Fruit fly (Drosophila melanogaster): ENCODE results near the gene AOX4.

The AOX4 gene

DNA sequence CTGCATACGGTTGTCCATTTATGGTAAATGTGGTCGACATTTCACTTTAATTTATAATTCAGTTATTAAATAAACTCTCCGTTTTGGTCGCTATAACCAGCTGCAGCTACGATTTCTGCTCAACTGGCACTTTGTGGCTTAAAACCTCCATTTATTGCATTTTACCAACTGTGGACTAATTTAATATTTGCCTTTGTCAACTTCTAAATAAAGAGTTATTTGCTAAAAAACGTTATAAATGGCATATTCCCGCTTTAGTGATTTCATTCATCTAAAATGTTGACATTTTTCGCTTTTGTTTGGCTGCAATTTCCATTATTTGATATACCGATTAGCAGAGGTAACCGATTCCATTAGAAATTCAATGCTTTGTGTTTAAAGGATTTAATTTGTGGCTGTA, at the start of gene AOX4:
Gene AOX4, minus strand, starts transcription at position 101 of the 400 bp plus-strand sequence.
- TF ChIP-seq Sin3A (optimal IDR thresholded peaks at IDR 0.05) (no peak), psq (optimal IDR thresholded peaks at IDR 0.05) (no peak), Myc (optimal IDR thresholded peaks at IDR 0.05) (no peak), ttk (optimal IDR thresholded peaks at IDR 0.05) (no peak), insv (optimal IDR thresholded peaks at IDR 0.05) (no peak), h (optimal IDR thresholded peaks at IDR 0.05) (no peak)

DNA sequence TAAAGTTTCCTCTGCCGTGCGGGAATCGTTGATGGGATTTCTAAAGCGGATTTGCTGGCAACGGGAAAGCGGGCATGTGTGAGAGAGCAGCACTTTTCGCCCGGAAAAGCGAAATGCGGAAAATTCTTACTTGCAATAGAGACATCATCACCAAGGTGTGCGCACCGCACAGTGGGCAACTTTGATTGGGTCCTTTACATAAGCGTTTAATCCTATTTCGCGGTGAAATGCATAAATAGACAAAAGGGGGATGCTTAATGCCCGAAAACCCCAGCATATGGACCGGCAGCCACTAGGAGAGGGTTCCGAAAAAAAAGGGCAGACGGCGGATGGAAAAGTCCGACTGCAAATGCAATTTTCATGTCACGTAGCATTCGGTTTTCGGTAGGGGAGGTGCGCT, 47.5 kb upstream of the AOX4 start:
- TF ChIP-seq ttk (optimal IDR thresholded peaks at IDR 0.05) (no peak), Sin3A (optimal IDR thresholded peaks at IDR 0.05) (no peak), insv (optimal IDR thresholded peaks at IDR 0.05) (no peak), psq (optimal IDR thresholded peaks at IDR 0.05) (no peak), Myc (optimal IDR thresholded peaks at IDR 0.05) (no peak), h (optimal IDR thresholded peaks at IDR 0.05) (no peak)

DNA sequence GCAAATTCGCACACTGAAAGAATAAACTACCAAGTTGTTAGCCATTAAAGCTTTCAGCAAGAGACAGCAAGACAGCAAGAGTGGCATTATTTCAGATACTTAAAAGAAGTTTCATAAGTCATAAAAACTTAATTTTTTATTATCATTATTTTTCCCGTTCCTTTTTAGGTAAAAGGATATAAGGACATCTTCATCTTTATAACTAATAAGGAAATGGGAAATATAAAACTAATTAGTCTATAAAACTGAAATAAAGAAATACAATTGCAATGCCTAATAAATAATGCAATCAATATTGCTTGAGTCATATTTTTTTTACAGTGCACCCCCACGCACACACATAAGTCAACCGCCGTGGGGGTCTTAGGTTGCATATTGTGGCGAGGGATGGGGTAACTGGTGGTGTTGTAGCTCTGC, 43.4 kb upstream of the AOX4 start:
- TF ChIP-seq psq (optimal IDR thresholded peaks at IDR 0.05) (no peak), h (optimal IDR thresholded peaks at IDR 0.05) (no peak), ttk (optimal IDR thresholded peaks at IDR 0.05) (no peak), insv (optimal IDR thresholded peaks at IDR 0.05) (no peak), Myc (optimal IDR thresholded peaks at IDR 0.05) (no peak), Sin3A (optimal IDR thresholded peaks at IDR 0.05) (no peak)

DNA sequence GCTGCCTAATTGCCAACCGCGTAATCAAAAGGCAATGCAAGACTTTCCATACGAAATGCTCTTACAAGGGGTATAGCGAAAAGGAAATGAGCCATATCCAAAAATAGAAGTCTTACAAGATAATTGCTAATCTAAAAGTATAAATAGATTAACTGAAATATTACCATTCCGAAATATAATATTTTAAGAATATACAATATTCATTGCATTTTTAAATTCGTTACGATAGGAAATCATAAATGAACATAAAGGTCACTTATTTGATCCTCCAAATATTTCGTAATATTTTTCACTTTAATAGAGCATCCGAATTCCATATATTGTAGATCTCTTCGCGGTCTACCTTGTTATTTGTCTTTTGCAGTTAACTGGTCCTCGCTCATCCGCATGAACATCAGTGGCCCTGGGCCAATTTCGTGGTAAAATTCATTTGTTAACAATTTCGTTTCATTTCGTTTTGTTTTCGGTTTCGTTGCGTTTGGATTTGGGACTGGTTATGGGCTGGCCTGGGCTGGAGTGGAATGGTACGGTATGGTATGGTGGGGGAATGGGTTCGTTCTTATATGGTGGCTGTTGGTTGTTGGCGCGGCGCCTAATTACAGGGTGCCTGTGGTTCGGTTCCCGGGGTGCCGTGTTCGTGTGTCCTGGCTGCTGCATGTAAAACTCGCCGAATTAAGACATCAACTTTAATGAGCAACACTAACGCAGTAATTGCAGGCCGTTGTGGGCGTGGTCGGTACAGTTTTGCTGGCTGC, 36.1 kb upstream of the AOX4 start:
- TF ChIP-seq psq (optimal IDR thresholded peaks at IDR 0.05) (no peak), Sin3A (optimal IDR thresholded peaks at IDR 0.05) (no peak), h (optimal IDR thresholded peaks at IDR 0.05) (no peak), ttk (optimal IDR thresholded peaks at IDR 0.05) (no peak), insv (optimal IDR thresholded peaks at IDR 0.05) (no peak), Myc (optimal IDR thresholded peaks at IDR 0.05) (no peak)

DNA sequence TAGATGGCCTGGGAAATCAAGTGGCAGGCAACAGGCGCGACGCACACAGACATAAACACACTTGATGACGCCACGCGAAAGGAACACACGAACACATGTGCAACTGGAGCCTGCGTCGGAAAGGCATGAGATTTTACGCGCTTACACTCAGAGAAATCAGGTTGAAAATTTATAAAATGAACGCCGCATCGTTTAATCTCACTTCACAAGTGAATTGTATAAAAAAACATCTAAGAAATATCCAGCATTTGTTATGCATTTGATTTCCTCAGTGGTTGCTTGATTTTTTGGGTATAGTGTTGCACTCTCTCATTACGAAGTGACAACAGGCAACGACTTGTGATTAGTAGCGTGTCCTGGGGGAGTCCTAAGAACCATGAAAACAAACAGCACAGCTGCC, 34.9 kb upstream of the AOX4 start:
- TF ChIP-seq ttk (optimal IDR thresholded peaks at IDR 0.05) (no peak), psq (optimal IDR thresholded peaks at IDR 0.05) (no peak), h (optimal IDR thresholded peaks at IDR 0.05) (no peak), insv (optimal IDR thresholded peaks at IDR 0.05) (no peak), Myc (optimal IDR thresholded peaks at IDR 0.05) (no peak), Sin3A (optimal IDR thresholded peaks at IDR 0.05) (no peak)

DNA sequence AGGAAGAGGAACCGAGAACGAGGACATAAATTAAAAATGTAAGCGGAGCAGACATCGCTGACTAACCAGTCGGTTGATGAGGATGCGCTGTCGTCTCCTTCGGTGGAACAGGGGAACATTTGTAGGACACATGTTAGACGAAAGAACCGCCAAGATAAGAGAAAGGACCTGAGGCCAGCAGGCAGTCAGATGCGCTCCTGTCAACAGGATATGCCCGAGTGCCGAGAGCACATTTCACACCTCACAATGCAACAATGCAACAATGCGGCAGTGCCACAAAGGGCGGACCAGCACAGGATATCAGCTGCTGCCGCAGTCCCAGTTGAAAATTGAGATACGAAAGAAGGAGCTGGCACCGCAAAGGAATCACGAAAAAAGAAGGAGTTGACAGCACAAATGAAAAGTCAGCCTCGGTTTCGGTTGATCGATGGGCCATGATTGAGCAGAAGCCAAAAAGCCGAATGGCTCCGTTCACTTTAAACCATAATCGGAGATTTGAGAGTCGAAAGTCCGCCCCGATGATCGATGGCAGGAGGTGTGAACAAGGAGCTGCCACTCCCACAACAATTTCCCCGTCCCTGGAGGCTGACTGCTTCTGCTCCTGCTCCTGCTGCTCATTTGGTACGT, 32.0 kb upstream of the AOX4 start:
- TF ChIP-seq insv (optimal IDR thresholded peaks at IDR 0.05) (no peak), psq (optimal IDR thresholded peaks at IDR 0.05) (no peak), Myc (optimal IDR thresholded peaks at IDR 0.05) (no peak), ttk (optimal IDR thresholded peaks at IDR 0.05) (no peak), h (optimal IDR thresholded peaks at IDR 0.05) (no peak), Sin3A (optimal IDR thresholded peaks at IDR 0.05) (no peak)

DNA sequence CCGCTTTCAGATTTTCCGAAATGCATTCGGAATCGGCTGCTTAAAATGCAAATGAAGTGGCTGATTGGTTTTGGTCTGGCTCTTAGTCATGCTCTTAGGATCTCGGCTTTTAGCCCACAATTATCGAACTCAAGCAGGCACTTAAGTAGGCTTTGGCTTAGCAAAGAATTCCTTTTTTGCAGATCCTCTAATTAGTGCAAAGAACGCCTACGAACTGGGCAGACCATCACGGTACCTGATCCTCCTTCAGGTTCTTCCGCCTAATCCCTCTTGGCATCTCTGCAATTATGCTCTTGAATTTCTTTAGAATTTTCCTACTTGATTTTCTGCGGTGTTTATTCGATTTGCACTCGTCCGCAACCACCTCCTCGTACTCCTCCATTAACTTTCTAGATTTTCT, 30.8 kb upstream of the AOX4 start:
- TF ChIP-seq psq (optimal IDR thresholded peaks at IDR 0.05) (no peak), Myc (optimal IDR thresholded peaks at IDR 0.05) (no peak), h (optimal IDR thresholded peaks at IDR 0.05) (no peak), Sin3A (optimal IDR thresholded peaks at IDR 0.05) (no peak)

DNA sequence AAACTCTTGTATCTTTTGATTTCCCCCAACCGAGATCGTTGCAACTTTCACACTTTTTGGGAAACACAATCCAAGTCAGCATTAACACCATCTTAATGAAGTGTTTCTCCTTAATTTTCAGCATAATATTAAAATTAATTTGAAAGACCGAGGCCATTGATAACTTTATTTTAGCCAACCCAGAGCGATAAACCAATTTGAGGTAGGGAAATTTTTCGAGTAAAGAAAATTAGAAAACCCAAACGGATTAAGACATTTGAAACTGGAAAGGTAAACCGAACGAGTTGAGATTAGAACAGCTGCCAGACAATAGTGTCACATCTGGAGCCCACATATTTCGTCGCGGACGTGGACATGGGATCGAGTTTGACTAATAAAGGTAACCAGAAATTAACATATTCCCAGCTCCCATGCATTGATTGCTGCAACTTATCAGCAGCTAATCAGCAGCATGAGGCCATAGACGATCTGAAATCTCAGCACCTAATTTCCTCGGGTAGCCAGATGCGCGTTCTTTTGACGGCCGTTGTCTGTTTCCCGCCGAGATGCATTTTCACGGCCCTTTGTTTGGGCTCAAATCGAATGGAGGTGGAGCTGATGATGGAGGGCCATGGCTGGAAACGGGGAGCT, 30.0 kb upstream of the AOX4 start:
- no peak for TF ChIP-seq Sin3A (optimal IDR thresholded peaks at IDR 0.05)
- no peak for TF ChIP-seq ttk (optimal IDR thresholded peaks at IDR 0.05)
- no peak for TF ChIP-seq Myc (optimal IDR thresholded peaks at IDR 0.05)
- no peak for TF ChIP-seq psq (optimal IDR thresholded peaks at IDR 0.05)
- TF ChIP-seq insv (optimal IDR thresholded peaks at IDR 0.05): no peak
- no peak for TF ChIP-seq h (optimal IDR thresholded peaks at IDR 0.05)

DNA sequence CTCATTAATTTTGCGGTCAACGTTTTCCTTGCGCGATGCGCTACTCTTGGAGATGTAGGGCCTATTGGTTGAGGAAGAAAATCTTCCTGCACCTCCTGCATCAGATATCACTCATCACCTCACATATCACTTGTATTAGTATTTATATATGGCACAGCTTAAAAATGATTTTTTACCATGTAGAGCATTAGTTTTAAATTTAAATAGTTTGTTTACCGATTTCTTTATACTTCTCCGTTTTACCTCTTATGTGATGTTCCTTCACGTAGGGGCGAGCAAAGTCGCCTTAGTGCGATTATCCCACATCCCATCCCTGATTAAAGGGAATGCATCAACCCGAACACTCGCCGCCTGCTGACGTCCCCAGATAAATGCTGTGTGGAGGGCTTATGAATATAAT, 28.1 kb upstream of the AOX4 start:
- TF ChIP-seq h (optimal IDR thresholded peaks at IDR 0.05) (no peak), ttk (optimal IDR thresholded peaks at IDR 0.05) (no peak), psq (optimal IDR thresholded peaks at IDR 0.05) (no peak), Myc (optimal IDR thresholded peaks at IDR 0.05) (no peak), Sin3A (optimal IDR thresholded peaks at IDR 0.05) (no peak), insv (optimal IDR thresholded peaks at IDR 0.05) (no peak)

DNA sequence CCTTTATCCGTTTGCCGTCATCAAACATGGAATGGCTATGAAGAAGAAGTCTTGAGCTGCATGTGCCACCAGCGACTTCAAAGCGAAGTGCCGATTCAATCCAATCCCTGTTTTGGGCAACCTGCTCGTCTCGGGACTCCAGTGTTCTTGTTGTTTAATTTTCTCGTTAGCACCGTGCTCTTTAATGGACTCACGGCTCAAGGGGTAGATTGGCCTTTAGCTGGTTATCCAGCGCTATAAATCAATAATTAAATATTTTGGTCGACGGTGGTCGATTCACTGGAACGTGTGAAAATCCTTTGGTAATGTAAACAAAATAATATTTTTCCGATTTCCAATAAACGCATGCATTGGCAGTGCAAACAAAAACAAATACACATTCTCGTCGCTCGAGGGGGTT, 27.1 kb upstream of the AOX4 start:
- no peak for TF ChIP-seq Myc (optimal IDR thresholded peaks at IDR 0.05)
- no peak for TF ChIP-seq ttk (optimal IDR thresholded peaks at IDR 0.05)
- no peak for TF ChIP-seq insv (optimal IDR thresholded peaks at IDR 0.05)
- no peak for TF ChIP-seq h (optimal IDR thresholded peaks at IDR 0.05)
- no peak for TF ChIP-seq Sin3A (optimal IDR thresholded peaks at IDR 0.05)
- TF ChIP-seq psq (optimal IDR thresholded peaks at IDR 0.05): no peak

DNA sequence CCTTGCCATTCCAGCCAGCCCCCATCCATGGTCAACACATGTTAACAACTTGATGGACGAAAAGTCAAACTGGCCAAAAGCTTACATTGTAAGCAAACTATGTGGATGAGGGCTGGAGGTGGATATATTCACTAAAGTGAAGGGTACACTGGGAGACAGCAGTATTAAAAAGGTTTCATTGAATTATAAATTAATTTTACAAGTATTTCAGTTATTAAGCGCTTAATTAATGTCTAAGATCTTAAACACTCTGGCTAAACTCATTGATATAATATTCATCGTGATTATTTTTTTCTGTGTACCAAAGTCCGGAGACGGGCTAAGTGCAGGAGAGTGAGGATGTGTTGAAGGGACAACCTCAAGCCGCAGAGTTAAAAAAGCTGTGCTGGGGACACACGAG, 15.9 kb upstream of the AOX4 start:
- TF ChIP-seq ttk (optimal IDR thresholded peaks at IDR 0.05): no peak
- no peak for TF ChIP-seq insv (optimal IDR thresholded peaks at IDR 0.05)
- no peak for TF ChIP-seq Myc (optimal IDR thresholded peaks at IDR 0.05)
- TF ChIP-seq psq (optimal IDR thresholded peaks at IDR 0.05): no peak
- TF ChIP-seq h (optimal IDR thresholded peaks at IDR 0.05): no peak
- TF ChIP-seq Sin3A (optimal IDR thresholded peaks at IDR 0.05): no peak

DNA sequence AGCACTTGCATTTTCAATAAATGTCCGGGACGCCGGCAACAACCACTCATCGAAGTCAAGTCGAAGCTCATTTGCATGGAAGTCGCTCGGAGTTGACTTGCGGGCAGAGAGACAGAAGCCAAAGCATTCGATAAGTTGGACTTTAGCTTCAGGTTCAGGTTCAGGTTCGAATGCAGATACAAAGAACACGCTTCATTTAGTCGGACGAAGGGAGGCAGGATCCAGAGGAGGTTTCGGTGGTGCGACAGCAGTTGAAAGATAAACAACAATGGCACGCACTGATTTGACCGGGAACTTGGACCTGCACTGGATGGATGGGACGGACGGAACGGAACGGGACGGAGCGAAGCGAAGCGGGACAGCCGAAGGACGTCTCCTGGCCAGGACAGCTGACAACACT, 15.3 kb upstream of the AOX4 start:
- no peak for TF ChIP-seq insv (optimal IDR thresholded peaks at IDR 0.05)
- no peak for TF ChIP-seq psq (optimal IDR thresholded peaks at IDR 0.05)
- no peak for TF ChIP-seq ttk (optimal IDR thresholded peaks at IDR 0.05)
- TF ChIP-seq Myc (optimal IDR thresholded peaks at IDR 0.05): no peak
- no peak for TF ChIP-seq Sin3A (optimal IDR thresholded peaks at IDR 0.05)

Data from Kc167 (cell line).